Worm (Caenorhabditis elegans) whole organism, L1 larva: ENCODE data around the gene T24C4.2.

Source experiments
- C04F5.9 ChIP-seq: sonication (generic microtip); optimal IDR thresholded peaks from 2 replicates; lab custom pipeline; 2016; ENCODE audit warnings: missing genetic modification characterization, missing compliant biosample characterization
- C16A3.4 ChIP-seq: fragments of 150-350 bp; optimal IDR thresholded peaks from 2 replicates; lab custom pipeline; 2014; ENCODE audit warnings: missing biosample characterization, missing genetic modification characterization
- Y116A8C.19 ChIP-seq: sonication (generic microtip); optimal IDR thresholded peaks from 2 replicates; lab custom pipeline; 2016; ENCODE audit warnings: missing compliant biosample characterization, missing genetic modification characterization, borderline replicate concordance
- aha-1 ChIP-seq: fragments of 150-350 bp; optimal IDR thresholded peaks from 2 replicates; lab custom pipeline; 2014; ENCODE audit warnings: missing biosample characterization, missing genetic modification characterization
- blmp-1 ChIP-seq: fragments of 150-350 bp; optimal IDR thresholded peaks from 2 replicates; lab custom pipeline; 2014; ENCODE audit warnings: missing biosample characterization, missing genetic modification characterization
- ceh-63 ChIP-seq: fragments of 200-800 bp; sonication (Bioruptor generic); optimal IDR thresholded peaks from 2 replicates; lab custom pipeline; 2018; ENCODE audit warnings: mild to moderate bottlenecking, missing genetic modification characterization, missing compliant biosample characterization
- ceh-82 ChIP-seq, 3 experiments: fragments of 150-350 bp in 1 of 3; sonication (generic microtip) in 2 of 3; optimal IDR thresholded peaks; 2 replicates each; lab custom pipeline; 2014 to 2017; ENCODE audit warnings: missing biosample characterization in 3 of 3, missing genetic modification characterization in 3 of 3
- ceh-88 ChIP-seq: fragments of 200-800 bp; sonication (Bioruptor generic); IDR thresholded peaks from 2 replicates; pipeline ENCODE4 v1.3.6; 2022; ENCODE audit warnings: missing genetic modification characterization, missing compliant biosample characterization
- ceh-90 ChIP-seq: sonication (generic microtip); optimal IDR thresholded peaks from 2 replicates; lab custom pipeline; 2016; ENCODE audit warnings: missing genetic modification characterization, missing compliant biosample characterization
- ces-1 ChIP-seq: fragments of 150-350 bp; optimal IDR thresholded peaks from 2 replicates; lab custom pipeline; 2014; ENCODE audit warnings: missing biosample characterization, missing genetic modification reagents, missing genetic modification characterization
- efl-1 ChIP-seq, 4 experiments: fragments of 150-350 bp; optimal IDR thresholded peaks in 3 of 4; peaks in 1 of 4; 1 replicate in 1 of 4; 2 replicates in 3 of 4; lab custom pipeline; 2014; ENCODE audit warnings: missing biosample characterization in 2 of 4, missing genetic modification characterization in 2 of 4, missing genetic modification reagents in 2 of 4
- efl-3 ChIP-seq: fragments of 200-800 bp; sonication (Bioruptor generic); optimal IDR thresholded peaks from 2 replicates; lab custom pipeline; 2018; ENCODE audit warnings: mild to moderate bottlenecking, missing genetic modification characterization, missing compliant biosample characterization
- egl-13 ChIP-seq: sonication (generic microtip); optimal IDR thresholded peaks from 2 replicates; lab custom pipeline; 2016; ENCODE audit warnings: missing genotype, missing genetic modification reagents, missing genetic modification characterization, missing compliant biosample characterization
- elt-3 ChIP-seq, 6 experiments: fragments of 150-350 bp in 1 of 6; sonication (generic microtip); optimal IDR thresholded peaks; 2 replicates each; lab custom pipeline; 2017 to 2018; ENCODE audit warnings: missing biosample characterization in 6 of 6, missing genetic modification characterization in 6 of 6, inconsistent platforms in 1 of 6
- fkh-10 ChIP-seq: sonication (generic microtip); optimal IDR thresholded peaks from 2 replicates; lab custom pipeline; 2017; ENCODE audit warnings: missing biosample characterization, missing genetic modification reagents, missing genetic modification characterization
- fkh-8 ChIP-seq: sonication (generic microtip); optimal IDR thresholded peaks from 2 replicates; lab custom pipeline; 2016; ENCODE audit warnings: mild to moderate bottlenecking, missing genetic modification characterization, missing compliant biosample characterization
- hlh-17 ChIP-seq: fragments of 200-800 bp; sonication (Bioruptor generic); optimal IDR thresholded peaks from 2 replicates; lab custom pipeline; 2018; ENCODE audit warnings: missing genetic modification characterization, mild to moderate bottlenecking, missing compliant biosample characterization, moderate library complexity, borderline replicate concordance
- irx-1 ChIP-seq: sonication (generic microtip); optimal IDR thresholded peaks from 2 replicates; lab custom pipeline; 2016; ENCODE audit warnings: missing genetic modification characterization, missing compliant biosample characterization
- jun-1 ChIP-seq: fragments of 150-350 bp; optimal IDR thresholded peaks from 2 replicates; lab custom pipeline; 2014; ENCODE audit warnings: missing biosample characterization, missing genetic modification reagents, missing genetic modification characterization
- lin-35 ChIP-seq, 2 experiments: fragments of 150-350 bp; optimal IDR thresholded peaks; 2 replicates each; lab custom pipeline; 2014; ENCODE audit warnings: missing biosample characterization in 2 of 2, missing genetic modification characterization in 2 of 2, missing genetic modification reagents in 2 of 2
- lir-3 ChIP-seq: sonication (generic microtip); optimal IDR thresholded peaks from 2 replicates; lab custom pipeline; 2016; ENCODE audit warnings: mild to moderate bottlenecking, missing genetic modification characterization, moderate library complexity, missing compliant biosample characterization; ENCODE audit not compliant: poor library complexity
- mef-2 ChIP-seq: fragments of 150-350 bp; optimal IDR thresholded peaks from 2 replicates; lab custom pipeline; 2014; ENCODE audit warnings: missing biosample characterization, missing genetic modification characterization
- nhr-12 ChIP-seq: sonication (generic microtip); optimal IDR thresholded peaks from 2 replicates; lab custom pipeline; 2017; ENCODE audit warnings: missing biosample characterization, missing genetic modification characterization
- nhr-19 ChIP-seq: fragments of 200-800 bp; sonication (Bioruptor generic); conservative IDR thresholded peaks from 2 replicates; pipeline ENCODE4 v1.3.6; 2022; ENCODE audit warnings: missing genetic modification characterization, missing compliant biosample characterization
- nhr-20 ChIP-seq: sonication (generic microtip); optimal IDR thresholded peaks from 2 replicates; lab custom pipeline; 2016; ENCODE audit warnings: mild to moderate bottlenecking, missing genetic modification characterization, missing compliant biosample characterization
- nhr-28 ChIP-seq: fragments of 150-350 bp; optimal IDR thresholded peaks from 2 replicates; lab custom pipeline; 2014; ENCODE audit warnings: missing biosample characterization, missing genetic modification characterization
- nhr-47 ChIP-seq: sonication (generic microtip); optimal IDR thresholded peaks from 2 replicates; lab custom pipeline; 2016; ENCODE audit warnings: mild to moderate bottlenecking, missing genetic modification characterization, moderate library complexity, missing compliant biosample characterization
- nhr-76 ChIP-seq: sonication (generic microtip); optimal IDR thresholded peaks from 2 replicates; lab custom pipeline; 2017; ENCODE audit warnings: missing biosample characterization, missing genetic modification characterization
- nhr-85 ChIP-seq: sonication (generic microtip); peaks from one replicate; lab custom pipeline; 2016; ENCODE audit warnings: missing genetic modification characterization, inconsistent platforms, missing compliant biosample characterization
- pax-3 ChIP-seq: fragments of 200-800 bp; sonication (Bioruptor generic); optimal IDR thresholded peaks from 2 replicates; lab custom pipeline; 2018; ENCODE audit warnings: mild to moderate bottlenecking, missing genetic modification characterization, moderate library complexity, missing compliant biosample characterization
- skn-1 ChIP-seq: fragments of 150-350 bp; optimal IDR thresholded peaks from 2 replicates; lab custom pipeline; 2014; ENCODE audit warnings: missing biosample characterization, missing genetic modification characterization
- snpc-4 ChIP-seq: fragments of 150-350 bp; optimal IDR thresholded peaks from 2 replicates; lab custom pipeline; 2014; ENCODE audit warnings: missing biosample characterization, missing genetic modification characterization
- tbx-2 ChIP-seq: sonication (generic microtip); optimal IDR thresholded peaks from 2 replicates; lab custom pipeline; 2016; ENCODE audit warnings: missing genetic modification characterization, missing compliant biosample characterization
- unc-130 ChIP-seq: fragments of 150-350 bp; optimal IDR thresholded peaks from 2 replicates; lab custom pipeline; 2017; ENCODE audit warnings: missing biosample characterization, missing genetic modification characterization, inconsistent platforms
- unc-30 ChIP-seq: sonication (generic microtip); optimal IDR thresholded peaks from 2 replicates; lab custom pipeline; 2017; ENCODE audit warnings: missing biosample characterization, missing genetic modification characterization
- unc-98 ChIP-seq: fragments of 200-800 bp; sonication (Bioruptor generic); IDR thresholded peaks from 2 replicates; pipeline ENCODE4 v1.3.6; 2022; ENCODE audit warnings: missing genetic modification characterization, missing compliant biosample characterization
- vab-15 ChIP-seq: sonication (generic microtip); optimal IDR thresholded peaks from 2 replicates; lab custom pipeline; 2017; ENCODE audit warnings: missing genotype, mild to moderate bottlenecking, missing genetic modification characterization, missing compliant biosample characterization

The T24C4.2 gene

DNA sequence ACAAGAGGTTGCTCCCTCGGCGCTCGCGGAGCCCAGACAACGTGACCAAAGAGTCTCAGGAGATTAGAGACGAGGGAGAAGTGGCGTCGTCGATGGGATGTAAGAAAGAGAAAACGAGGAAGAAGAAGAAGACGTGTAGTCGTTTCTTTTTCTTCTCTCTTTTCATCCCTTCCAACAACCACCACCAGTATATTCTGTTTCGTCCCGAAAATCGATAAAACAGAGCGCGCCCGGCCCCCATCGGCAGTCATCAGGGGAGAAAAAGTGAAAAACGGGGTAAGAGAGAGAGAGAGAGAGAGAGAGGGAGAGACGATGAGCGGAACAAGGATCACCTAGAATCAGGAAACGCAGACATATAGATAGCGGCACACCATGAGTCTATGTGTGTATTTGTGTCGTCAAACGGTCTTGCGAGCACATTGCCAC, 18.1 kb upstream of the T24C4.2 start (continued):
- peak; percentile 49 to 50 for TF ChIP-seq lin-35 (GFP tag; optimal IDR thresholded peaks at IDR 0.05; lab: Kevin White, UChicago)
- TF ChIP-seq nhr-12, result no peak
- TF ChIP-seq ceh-90 (tag; lab: Kevin White, UChicago), result no peak
- peak; percentile 77 for TF ChIP-seq jun-1 (tag; lab: Kevin White, UChicago)
- TF ChIP-seq ces-1, result no peak
- TF ChIP-seq C04F5.9 (tag; lab: Kevin White, UChicago), result no peak
- peak; percentile 63 to 74 for TF ChIP-seq efl-1 (optimal IDR thresholded peaks at IDR 0.05; lab: Kevin White, UChicago)
- peak; percentile 12 to 93 for TF ChIP-seq efl-1 (GFP tag; optimal IDR thresholded peaks at IDR 0.05 in 1 of 2; lab: Kevin White, UChicago)
- TF ChIP-seq nhr-28 (tag; lab: Kevin White, UChicago), result no peak
- peak; percentile 2 for TF ChIP-seq ceh-63 (GFP tag; lab: Kevin White, UChicago)
- TF ChIP-seq C16A3.4 (tag; lab: Kevin White, UChicago), result peak; percentile 40
- peak; percentile 40 for TF ChIP-seq lir-3 (tag; lab: Kevin White, UChicago)
- TF ChIP-seq unc-30 (tag; lab: Kevin White, UChicago), result no peak
- TF ChIP-seq unc-130 (tag; lab: Kevin White, UChicago), result no peak
- peak; percentile 97 for TF ChIP-seq blmp-1
- no peak for TF ChIP-seq unc-98 (GFP tag; lab: Robert Waterston, UW)
- TF ChIP-seq irx-1 (tag; lab: Kevin White, UChicago), result peak; percentile 37
- peak; percentile 90 for TF ChIP-seq fkh-8 (tag; lab: Kevin White, UChicago)
- no peak for TF ChIP-seq vab-15
- no peak for TF ChIP-seq nhr-76 (tag; lab: Kevin White, UChicago)
- peak; percentile 73 for TF ChIP-seq nhr-20
- no peak for TF ChIP-seq hlh-17 (GFP tag; lab: Kevin White, UChicago)
- TF ChIP-seq Y116A8C.19, result no peak
- no peak; the same call in 1 of the 2 replicates for TF ChIP-seq ceh-88
- peak; percentile 84 for TF ChIP-seq nhr-47 (tag; lab: Kevin White, UChicago)
- TF ChIP-seq fkh-10 (GFP tag; lab: Kevin White, UChicago), result peak; percentile 90
- peak; percentile 57 for TF ChIP-seq nhr-19 (GFP tag; lab: Robert Waterston, UW)
- TF ChIP-seq efl-3, result no peak
- no peak for TF ChIP-seq aha-1 (tag; lab: Kevin White, UChicago)
- TF ChIP-seq ceh-82 (tag; optimal IDR thresholded peaks at IDR 0.05; lab: Kevin White, UChicago), result peak; percentile 38 to 65 (median 62)
- TF ChIP-seq pax-3 (tag; lab: Kevin White, UChicago), result peak; percentile 27
- no peak for TF ChIP-seq snpc-4

DNA sequence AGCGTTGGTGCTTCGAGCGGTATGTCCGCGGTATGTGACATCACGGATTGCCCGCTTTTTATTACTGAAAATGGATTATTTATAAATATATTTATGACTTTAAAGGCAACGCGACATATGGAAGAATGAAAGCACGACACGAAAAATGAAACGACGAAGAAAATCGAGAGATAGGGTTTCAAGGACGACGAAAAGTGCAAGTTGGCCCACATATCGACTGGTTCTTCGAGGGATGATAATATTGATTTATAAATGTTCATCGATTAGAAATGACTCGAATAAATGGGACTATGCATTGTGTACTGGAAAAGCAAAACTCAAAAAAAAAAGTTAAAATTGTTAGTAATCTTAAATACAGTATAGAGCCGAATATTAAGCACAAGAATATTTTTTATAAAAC, 17.0 kb upstream of the T24C4.2 start, which contains the start of gene zer-1:
Gene zer-1 (minus strand): TSS at position 68 of the 400 bp plus-strand sequence.
- TF ChIP-seq irx-1 (tag; lab: Kevin White, UChicago) (no peak), blmp-1 (peak; percentile 98), skn-1 (tag; lab: Kevin White, UChicago) (no peak), tbx-2 (no peak), nhr-85 (tag; lab: Kevin White, UChicago) (peak; percentile 8), elt-3 (tag; optimal IDR thresholded peaks at IDR 0.05; lab: Kevin White, UChicago) (peak in 1 of 6 experiments; percentile 5)

DNA sequence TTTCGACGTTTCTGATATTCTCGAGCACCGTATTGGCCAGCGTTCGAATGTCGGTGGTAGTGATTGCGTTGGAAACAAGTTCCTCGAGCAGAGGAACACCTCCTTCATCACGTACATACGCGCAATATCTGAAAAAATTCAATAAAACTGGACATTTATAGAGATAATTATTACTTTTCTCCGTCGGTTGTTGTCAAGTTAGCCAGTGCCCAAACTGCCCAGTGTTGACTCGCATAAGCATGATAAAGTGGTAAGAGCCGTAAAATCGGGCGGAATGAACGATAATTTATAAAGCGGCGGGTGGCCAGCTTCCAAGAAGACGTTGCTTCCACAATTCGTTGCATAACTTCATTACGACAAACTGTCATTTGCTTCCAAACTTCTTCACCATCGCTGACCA, 13.8 kb upstream of the T24C4.2 start:
- TF ChIP-seq egl-13, result no peak
- TF ChIP-seq efl-1 (optimal IDR thresholded peaks at IDR 0.05; lab: Kevin White, UChicago), result no peak
- peak in 1 of 2 experiments; percentile 90 for TF ChIP-seq efl-1 (GFP tag; optimal IDR thresholded peaks at IDR 0.05 in 1 of 2; lab: Kevin White, UChicago)
- TF ChIP-seq, all 84 proteins: peak for 1

DNA sequence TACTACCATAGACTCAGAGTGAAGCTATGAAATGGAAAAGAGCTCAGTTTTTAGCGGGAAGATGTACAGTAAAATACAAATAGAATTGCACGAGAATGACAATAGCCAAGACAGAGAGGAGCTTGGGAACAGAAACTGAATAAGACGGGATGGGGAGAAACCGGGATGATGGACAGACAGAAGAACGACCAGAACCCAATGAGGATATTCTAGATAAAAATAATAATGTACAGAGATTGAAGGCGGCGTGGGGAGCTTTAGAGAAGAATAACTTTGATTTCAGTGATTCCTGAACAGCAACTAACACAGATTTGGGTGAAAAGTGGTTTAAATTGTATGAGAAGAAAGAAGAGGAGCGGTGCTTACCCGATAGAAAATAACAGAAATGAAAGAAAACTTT, 11.7 kb upstream of the T24C4.2 start:
- TF ChIP-seq mef-2 (tag; lab: Kevin White, UChicago) (no peak), efl-1 (optimal IDR thresholded peaks at IDR 0.05; lab: Kevin White, UChicago) (no peak), efl-1 (GFP tag; optimal IDR thresholded peaks at IDR 0.05 in 1 of 2; lab: Kevin White, UChicago) (peak in 1 of 2 experiments; percentile 23)
